Worm (Caenorhabditis elegans): ENCODE data around the gene lgc-58.

ce11 chrX:6103297-6103696 is 28.0 kb downstream of the lgc-58 start, which contains the start of gene C15H9.11:
- TF ChIP-seq nhr-76 (tag; optimal IDR thresholded peaks at IDR 0.05) (no peak), C16A3.4 (tag; optimal IDR thresholded peaks at IDR 0.05) (no peak), pqm-1 (tag; optimal IDR thresholded peaks at IDR 0.05) (no peak), isw-1 (GFP tag; IDR thresholded peaks at IDR 0.05) (no peak), efl-1 (optimal IDR thresholded peaks at IDR 0.05) (no peak), efl-1 (GFP tag; optimal IDR thresholded peaks at IDR 0.05 in 1 of 2) (no peak), elt-3 (tag; optimal IDR thresholded peaks at IDR 0.05) (no peak), ztf-11 (tag; optimal IDR thresholded peaks at IDR 0.05) (no peak), nhr-237 (tag; optimal IDR thresholded peaks at IDR 0.05) (no peak), ceh-90 (tag; optimal IDR thresholded peaks at IDR 0.05) (no peak), lin-15B (tag; optimal IDR thresholded peaks at IDR 0.05) (no peak), ces-1 (GFP tag; optimal IDR thresholded peaks at IDR 0.05) (no peak), unc-98 (GFP tag; IDR thresholded peaks at IDR 0.05) (no peak), nhr-11 (tag; optimal IDR thresholded peaks at IDR 0.05) (no peak), unc-86 (tag; optimal IDR thresholded peaks at IDR 0.05) (no peak)
